Worm (Caenorhabditis elegans) whole organism, late embryonic: ENCODE data around the gene vha-11.

Experiments
- ceh-14 ChIP-seq: sonication (generic microtip); optimal IDR thresholded peaks from 2 replicates; lab custom pipeline; 2016; ENCODE audit warnings: missing genotype, missing genetic modification characterization, missing compliant biosample characterization
- ceh-9 ChIP-seq: sonication (generic microtip); optimal IDR thresholded peaks from 2 replicates; lab custom pipeline; 2016; ENCODE audit warnings: mild to moderate bottlenecking, missing genetic modification characterization, inconsistent platforms, missing compliant biosample characterization
- ets-4 ChIP-seq: sonication (generic microtip); optimal IDR thresholded peaks from 2 replicates; lab custom pipeline; 2016; ENCODE audit warnings: missing genetic modification characterization, missing compliant biosample characterization
- pax-1 ChIP-seq: fragments of 150-350 bp; optimal IDR thresholded peaks from 2 replicates; lab custom pipeline; 2014; ENCODE audit warnings: missing biosample characterization, missing genetic modification characterization
- pqm-1 ChIP-seq: sonication (generic microtip); optimal IDR thresholded peaks from 2 replicates; lab custom pipeline; 2016; ENCODE audit warnings: missing genetic modification characterization, missing compliant biosample characterization

DNA sequence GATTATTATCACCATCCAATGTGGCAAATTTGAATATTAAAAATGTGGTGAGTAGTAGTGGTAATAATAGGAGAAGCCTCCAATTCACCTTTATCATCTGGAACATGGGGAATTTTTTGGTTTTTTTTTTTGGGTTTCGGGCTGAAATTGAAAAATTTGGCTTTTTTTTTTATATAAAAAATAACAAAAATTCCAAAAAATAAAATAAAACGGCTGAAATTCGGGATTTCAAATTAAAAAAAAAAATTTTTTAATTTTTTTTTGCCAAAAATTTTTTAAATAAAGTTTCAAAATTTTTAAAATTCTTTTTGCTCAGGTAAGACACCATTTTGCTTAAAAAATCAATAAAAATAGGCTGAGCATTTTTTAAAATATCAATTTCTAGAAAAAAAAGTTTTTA, 50.8 kb downstream of the vha-11 start, which contains the start of gene famp-1:
- TF ChIP-seq ceh-9 (tag; lab: Kevin White, UChicago) (no peak), ceh-14 (tag; lab: Kevin White, UChicago) (no peak), ets-4 (tag; lab: Kevin White, UChicago) (no peak), pqm-1 (tag; lab: Kevin White, UChicago) (no peak), pax-1 (tag; lab: Kevin White, UChicago) (no peak)
